Fruit fly (Drosophila melanogaster): ENCODE data around the gene CG4004.

DNA sequence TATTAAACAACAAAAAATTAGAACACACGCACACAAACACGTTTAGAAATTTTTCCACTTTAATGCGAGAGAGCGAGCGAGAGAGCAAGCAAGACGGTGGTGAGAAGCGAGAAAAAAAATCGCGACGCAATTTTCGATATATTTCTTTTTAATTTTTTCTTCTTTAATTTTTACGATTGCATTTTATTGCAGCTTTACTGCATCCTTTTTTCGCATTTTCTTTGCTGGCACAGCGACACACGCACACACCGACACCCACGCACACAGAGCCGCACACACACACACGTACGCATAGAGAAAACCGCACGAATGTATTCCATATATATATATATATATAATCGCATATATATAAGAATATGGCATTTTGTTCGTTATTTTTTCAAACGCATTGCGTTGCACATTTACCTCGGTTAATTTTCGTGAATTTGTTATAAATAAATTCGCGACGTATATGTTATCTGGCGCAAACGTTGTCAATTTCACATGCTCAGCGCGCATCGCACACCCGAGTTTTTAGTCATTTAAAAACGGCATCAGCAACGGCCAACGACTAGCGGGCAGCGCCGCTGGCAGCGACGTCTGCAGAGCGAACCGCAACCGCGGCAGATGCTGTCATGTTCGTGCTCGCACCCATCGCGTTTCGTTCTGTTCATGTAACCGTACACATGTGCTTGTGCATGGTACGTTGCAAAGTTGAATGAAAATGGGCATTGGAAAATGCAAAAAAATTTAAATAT, 1.9 kb upstream of the CG4004 start, which contains the start of gene Smr:
- TF ChIP-seq Mnt (GFP tag; optimal IDR thresholded peaks at IDR 0.05) (peak; percentile 25), CG1620 (GFP tag; optimal IDR thresholded peaks at IDR 0.05) (no peak), Hr96 (GFP tag; optimal IDR thresholded peaks at IDR 0.05) (no peak), Clk (GFP tag; optimal IDR thresholded peaks at IDR 0.05) (no peak), ovo (GFP tag; optimal IDR thresholded peaks at IDR 0.05) (no peak), CG7045 (GFP tag; optimal IDR thresholded peaks at IDR 0.05) (no peak), tj (GFP tag; optimal IDR thresholded peaks at IDR 0.05) (peak; percentile 74), CG7101 (tag; optimal IDR thresholded peaks at IDR 0.05) (no peak)
